Worm (Caenorhabditis elegans): ENCODE measurements around the gene inf-1.
A peak's percentile ranks its signal among the peaks of the same experiment; 100 is the strongest.

inf-1 gene

ce11 chrIII:6945747-6946146, 15.8 kb downstream of the inf-1 start, which contains the start of gene abu-13:
TSS of gene abu-13 (minus strand) at chrIII:6945898.
- TF ChIP-seq ces-1 (GFP tag; optimal IDR thresholded peaks at IDR 0.05) (no peak), unc-39 (tag; optimal IDR thresholded peaks at IDR 0.05) (no peak), unc-120 (tag; optimal IDR thresholded peaks at IDR 0.05; ENCODE audit: poor library complexity, severe bottlenecking) (no peak), mab-5 (tag; optimal IDR thresholded peaks at IDR 0.05) (no peak), bed-3 (GFP tag; optimal IDR thresholded peaks at IDR 0.05) (no peak), sptf-1 (tag; optimal IDR thresholded peaks at IDR 0.05) (no peak), ham-2 (GFP tag; optimal IDR thresholded peaks at IDR 0.05) (no peak), nhr-28 (tag; optimal IDR thresholded peaks at IDR 0.05) (no peak), flh-1 (GFP tag; optimal IDR thresholded peaks at IDR 0.05) (no peak), mep-1 (tag; optimal IDR thresholded peaks at IDR 0.05) (no peak), mls-2 (tag; optimal IDR thresholded peaks at IDR 0.05) (no peak), ceh-83 (GFP tag; optimal IDR thresholded peaks at IDR 0.05) (no peak), elt-1 (tag; optimal IDR thresholded peaks at IDR 0.05; ENCODE audit: borderline replicate concordance, insufficient read depth) (no peak), tbx-8 (GFP tag; optimal IDR thresholded peaks at IDR 0.05) (no peak), M03D4.4 (tag; optimal IDR thresholded peaks at IDR 0.05) (no peak), nhr-237 (tag; optimal IDR thresholded peaks at IDR 0.05) (no peak), lsy-2 (tag; optimal IDR thresholded peaks at IDR 0.05) (no peak), hlh-1 (tag; optimal IDR thresholded peaks at IDR 0.05) (no peak)

ce11 chrIII:6946382-6946781, 16.4 kb downstream of the inf-1 start, which contains the start of gene let-711:
TSS of gene let-711 (plus strand) at chrIII:6946718.
- TF ChIP-seq hlh-1 (tag; optimal IDR thresholded peaks at IDR 0.05) = peak; percentile 58
- TF ChIP-seq nhr-237 (tag; optimal IDR thresholded peaks at IDR 0.05) = no peak

DNA sequence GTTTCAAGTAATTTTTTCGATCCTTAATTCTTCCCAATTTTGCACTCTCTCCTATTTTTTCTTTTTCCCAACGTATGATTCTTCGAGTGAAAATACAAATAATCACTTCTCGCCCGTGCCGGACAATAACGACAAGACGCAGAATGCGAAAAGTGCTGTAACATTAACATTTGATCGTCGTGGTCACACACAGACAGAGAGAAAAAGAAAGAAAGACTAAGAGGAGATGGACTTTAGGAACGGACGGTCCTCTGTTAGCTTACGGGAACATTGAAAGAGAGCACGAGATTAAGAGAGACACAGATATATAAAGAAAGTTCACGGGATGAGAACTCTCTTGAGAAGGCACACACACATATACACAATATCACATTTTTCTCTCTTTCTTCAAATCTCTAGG, 18.0 kb downstream of the inf-1 start:
- TF ChIP-seq drap-1 (GFP tag; optimal IDR thresholded peaks at IDR 0.05) (no peak), hlh-1 (tag; optimal IDR thresholded peaks at IDR 0.05) (peak; percentile 77), nhr-12 (tag; optimal IDR thresholded peaks at IDR 0.05) (no peak), lsy-2 (tag; optimal IDR thresholded peaks at IDR 0.05) (no peak), elt-1 (tag; optimal IDR thresholded peaks at IDR 0.05; ENCODE audit: borderline replicate concordance, insufficient read depth) (no peak), blmp-1 (tag; optimal IDR thresholded peaks at IDR 0.05) (no peak), unc-120 (tag; optimal IDR thresholded peaks at IDR 0.05; ENCODE audit: poor library complexity, severe bottlenecking) (peak; percentile 53), M03D4.4 (tag; optimal IDR thresholded peaks at IDR 0.05) (peak; percentile 22), lin-32 (GFP tag; optimal IDR thresholded peaks at IDR 0.05) (no peak)

- TF ChIP-seq blmp-1 (tag; optimal IDR thresholded peaks at IDR 0.05) (peak; percentile 47), nhr-12 (tag; optimal IDR thresholded peaks at IDR 0.05) (no peak), nhr-237 (tag; optimal IDR thresholded peaks at IDR 0.05) (peak; percentile 13), snpc-4 (tag; optimal IDR thresholded peaks at IDR 0.05) (no peak)
Observed at ce11 chrIII:6951435-6951834, 21.5 kb downstream of the inf-1 start.

- no peak for TF ChIP-seq unc-120 (tag; optimal IDR thresholded peaks at IDR 0.05; ENCODE audit: poor library complexity, severe bottlenecking)
- TF ChIP-seq nhr-237 (tag; optimal IDR thresholded peaks at IDR 0.05) = no peak
- TF ChIP-seq mep-1 (tag; optimal IDR thresholded peaks at IDR 0.05) = no peak
- no peak for TF ChIP-seq zip-8 (tag; optimal IDR thresholded peaks at IDR 0.05)
- no peak for TF ChIP-seq nhr-76 (tag; optimal IDR thresholded peaks at IDR 0.05)
- no peak for TF ChIP-seq ceh-83 (GFP tag; optimal IDR thresholded peaks at IDR 0.05)
- no peak for TF ChIP-seq flh-1 (GFP tag; optimal IDR thresholded peaks at IDR 0.05)
- no peak for TF ChIP-seq mab-5 (tag; optimal IDR thresholded peaks at IDR 0.05)
- no peak for TF ChIP-seq elt-1 (tag; optimal IDR thresholded peaks at IDR 0.05; ENCODE audit: borderline replicate concordance, insufficient read depth)
- no peak for TF ChIP-seq lin-13 (tag; optimal IDR thresholded peaks at IDR 0.05)
- TF ChIP-seq hlh-1 (tag; optimal IDR thresholded peaks at IDR 0.05) = no peak
- no peak for TF ChIP-seq ham-2 (GFP tag; optimal IDR thresholded peaks at IDR 0.05)
- TF ChIP-seq elt-3 (tag; optimal IDR thresholded peaks at IDR 0.05) = no peak
- TF ChIP-seq pha-4 (tag; optimal IDR thresholded peaks at IDR 0.05) = no peak
- TF ChIP-seq nhr-28 (tag; optimal IDR thresholded peaks at IDR 0.05) = no peak
- no peak for TF ChIP-seq ceh-43 (GFP tag; optimal IDR thresholded peaks at IDR 0.05)
Observed at ce11 chrIII:6953373-6953772, 23.4 kb downstream of the inf-1 start.

ce11 chrIII:6953978-6954377, 24.0 kb downstream of the inf-1 start:
- no peak for TF ChIP-seq sptf-1 (tag; optimal IDR thresholded peaks at IDR 0.05)
- TF ChIP-seq mab-5 (tag; optimal IDR thresholded peaks at IDR 0.05) = no peak
- no peak for TF ChIP-seq nhr-76 (tag; optimal IDR thresholded peaks at IDR 0.05)
- TF ChIP-seq ceh-39 (tag; optimal IDR thresholded peaks at IDR 0.05) = no peak
- TF ChIP-seq nhr-28 (tag; optimal IDR thresholded peaks at IDR 0.05) = no peak
- TF ChIP-seq sem-2 (GFP tag; optimal IDR thresholded peaks at IDR 0.05) = no peak
- TF ChIP-seq tbx-8 (GFP tag; optimal IDR thresholded peaks at IDR 0.05) = no peak
- no peak for TF ChIP-seq nhr-12 (tag; optimal IDR thresholded peaks at IDR 0.05)
- no peak for TF ChIP-seq nhr-2 (tag; optimal IDR thresholded peaks at IDR 0.05)
- TF ChIP-seq ham-2 (GFP tag; optimal IDR thresholded peaks at IDR 0.05) = no peak
- no peak for TF ChIP-seq M03D4.4 (tag; optimal IDR thresholded peaks at IDR 0.05)
- no peak for TF ChIP-seq lsy-2 (tag; optimal IDR thresholded peaks at IDR 0.05)
- no peak for TF ChIP-seq ces-1 (GFP tag; optimal IDR thresholded peaks at IDR 0.05)
- TF ChIP-seq lin-13 (tag; optimal IDR thresholded peaks at IDR 0.05) = no peak
- no peak for TF ChIP-seq nhr-237 (tag; optimal IDR thresholded peaks at IDR 0.05)
- TF ChIP-seq unc-39 (tag; optimal IDR thresholded peaks at IDR 0.05) = no peak
- no peak for TF ChIP-seq blmp-1 (tag; optimal IDR thresholded peaks at IDR 0.05)
- no peak for TF ChIP-seq flh-1 (GFP tag; optimal IDR thresholded peaks at IDR 0.05)
- no peak for TF ChIP-seq drap-1 (GFP tag; optimal IDR thresholded peaks at IDR 0.05)
